Fruit fly (Drosophila melanogaster) whole organism, larva: ENCODE data around the gene beg.

ENCODE experiments used
- noc ChIP-seq: fragments of 200-800 bp; sonication (Bioruptor generic); optimal IDR thresholded peaks from 3 replicates; lab custom pipeline; 2019; ENCODE audit warnings: missing biosample characterization, mild to moderate bottlenecking, missing genetic modification characterization, moderate library complexity

beg gene

dm6 chr3L:17035492-17035891 is at the start of gene beg:
TSS of gene beg (plus strand) at chr3L:17035668.
- TF ChIP-seq noc (tag; lab: Kevin White, UChicago), result no peak

dm6 chr3L:16986062-16987013 is 49.1 kb upstream of the beg start:
- no peak for TF ChIP-seq noc (tag; lab: Kevin White, UChicago)

dm6 chr3L:16987347-16987746 is 48.1 kb upstream of the beg start:
- no peak for TF ChIP-seq noc (tag; lab: Kevin White, UChicago)

dm6 chr3L:16988526-16988925 is 46.9 kb upstream of the beg start:
- TF ChIP-seq noc (tag; lab: Kevin White, UChicago), result no peak

dm6 chr3L:16989169-16989568 is 46.3 kb upstream of the beg start:
- peak; percentile 46 for TF ChIP-seq noc (tag; lab: Kevin White, UChicago)

- TF ChIP-seq noc (tag; lab: Kevin White, UChicago), result peak; percentile 1
These were observed 40.7 kb upstream of the beg start for dm6 chr3L:16994805-16995204.

dm6 chr3L:17000289-17000688 is 35.2 kb upstream of the beg start:
- no peak for TF ChIP-seq noc (tag; lab: Kevin White, UChicago)

- TF ChIP-seq noc (tag; lab: Kevin White, UChicago), result no peak
These were observed 34.4 kb upstream of the beg start for dm6 chr3L:17001055-17001454.

dm6 chr3L:17002140-17002849 is 33.2 kb upstream of the beg start:
- TF ChIP-seq noc (tag; lab: Kevin White, UChicago), result no peak

dm6 chr3L:17003251-17004171 is 32.0 kb upstream of the beg start:
- peak; percentile 22 for TF ChIP-seq noc (tag; lab: Kevin White, UChicago)

dm6 chr3L:17004218-17004759 is 31.2 kb upstream of the beg start:
- TF ChIP-seq noc (tag; lab: Kevin White, UChicago), result peak; percentile 75

- no peak for TF ChIP-seq noc (tag; lab: Kevin White, UChicago)
These were observed 30.6 kb upstream of the beg start for dm6 chr3L:17004765-17005414.

- TF ChIP-seq noc (tag; lab: Kevin White, UChicago), result no peak
These were observed 30.1 kb upstream of the beg start for dm6 chr3L:17005415-17005796.

dm6 chr3L:17006250-17006693 is 29.2 kb upstream of the beg start:
- no peak for TF ChIP-seq noc (tag; lab: Kevin White, UChicago)
